Fruit fly (Drosophila melanogaster): ENCODE measurements around the gene Cbp20.

- no peak for TF ChIP-seq usp (GFP tag; optimal IDR thresholded peaks at IDR 0.05)
- no peak for TF ChIP-seq psq (optimal IDR thresholded peaks at IDR 0.05)
- TF ChIP-seq Dll (optimal IDR thresholded peaks at IDR 0.05), result no peak
- TF ChIP-seq pan (optimal IDR thresholded peaks at IDR 0.05), result no peak
- TF ChIP-seq CG8478 (optimal IDR thresholded peaks at IDR 0.05), result no peak
- TF ChIP-seq EcR (GFP tag; optimal IDR thresholded peaks at IDR 0.05), result no peak
These were observed 4.2 kb upstream of the Cbp20 start for dm6 chr3R:18160165-18160814.
